Fruit fly (Drosophila melanogaster) whole organism: ENCODE measurements around the gene CG31051.

Experiments used
- CG8478 ChIP-seq: fragments of >200 bp; optimal IDR thresholded peaks from 2 replicates; lab custom pipeline; 2018; ENCODE audit warnings: inconsistent platforms
- Dll ChIP-seq: fragments of >200 bp; optimal IDR thresholded peaks from 2 replicates; lab custom pipeline; 2017
- psq ChIP-seq: fragments of >200 bp; optimal IDR thresholded peaks from 2 replicates; lab custom pipeline; 2017

- no peak for TF ChIP-seq Dll (lab: Kevin White, UChicago)
- no peak for TF ChIP-seq psq (lab: Kevin White, UChicago)
- no peak for TF ChIP-seq CG8478 (lab: Kevin White, UChicago)
These were observed 16.5 kb upstream of the CG31051 start for dm6 chr3R:28536794-28537193.
